Worm (Caenorhabditis elegans) whole organism, L3 larva: ENCODE data around the gene C06H5.8.

ENCODE experiments used
- R02D3.7 ChIP-seq: fragments of 150-350 bp; optimal IDR thresholded peaks from 2 replicates; lab custom pipeline; 2014; ENCODE audit warnings: missing biosample characterization, missing genetic modification characterization
- ZK546.5 ChIP-seq: sonication (generic microtip); optimal IDR thresholded peaks from 2 replicates; lab custom pipeline; 2017; ENCODE audit warnings: missing biosample characterization, missing genetic modification characterization
- aly-2 ChIP-seq: fragments of 150-350 bp; optimal IDR thresholded peaks from 2 replicates; lab custom pipeline; 2014; ENCODE audit warnings: missing biosample characterization, missing genetic modification characterization
- ama-1 ChIP-seq: fragments of 150-350 bp; optimal IDR thresholded peaks from 2 replicates; lab custom pipeline; 2018
- ceh-16 ChIP-seq: sonication (generic microtip); optimal IDR thresholded peaks from 2 replicates; lab custom pipeline; 2017; ENCODE audit warnings: missing biosample characterization, missing genetic modification characterization
- ceh-28 ChIP-seq: fragments of 150-350 bp; optimal IDR thresholded peaks from 2 replicates; lab custom pipeline; 2014; ENCODE audit warnings: missing biosample characterization, missing genetic modification reagents, missing genetic modification characterization
- ceh-82 ChIP-seq: fragments of 150-350 bp; optimal IDR thresholded peaks from 2 replicates; lab custom pipeline; 2014; ENCODE audit warnings: missing biosample characterization, missing genetic modification characterization
- daf-12 ChIP-seq: fragments of 150-350 bp; optimal IDR thresholded peaks from 2 replicates; lab custom pipeline; 2014; ENCODE audit warnings: missing biosample characterization, missing genetic modification reagents, missing genetic modification characterization
- egl-27 ChIP-seq: sonication (generic microtip); optimal IDR thresholded peaks from 4 replicates; lab custom pipeline; 2017; ENCODE audit warnings: missing biosample characterization, missing genetic modification reagents, missing genetic modification characterization
- elt-1 ChIP-seq: fragments of 150-350 bp; optimal IDR thresholded peaks from 2 replicates; lab custom pipeline; 2014; ENCODE audit warnings: missing biosample characterization, missing genetic modification characterization
- elt-2 ChIP-seq: sonication (generic microtip); optimal IDR thresholded peaks from 2 replicates; lab custom pipeline; 2016; ENCODE audit warnings: missing genetic modification reagents, mild to moderate bottlenecking, missing genetic modification characterization, missing compliant biosample characterization
- elt-3 ChIP-seq, 3 experiments: fragments of 150-350 bp in 1 of 3; sonication (generic microtip) in 2 of 3; optimal IDR thresholded peaks; 2 replicates in 2 of 3; 4 replicates in 1 of 3; lab custom pipeline; 2014 to 2017; ENCODE audit warnings: missing biosample characterization in 3 of 3, missing genetic modification characterization in 3 of 3
- eor-1 ChIP-seq, 2 experiments: fragments of 150-350 bp; optimal IDR thresholded peaks; 2 replicates each; lab custom pipeline; 2014 to 2018; ENCODE audit warnings: missing biosample characterization in 2 of 2, missing genetic modification characterization in 2 of 2
- fkh-2 ChIP-seq: fragments of 150-350 bp; optimal IDR thresholded peaks from 2 replicates; lab custom pipeline; 2014; ENCODE audit warnings: missing biosample characterization, missing genetic modification reagents, missing genetic modification characterization
- fos-1 ChIP-seq: fragments of 150-350 bp; optimal IDR thresholded peaks from 2 replicates; lab custom pipeline; 2014; ENCODE audit warnings: missing biosample characterization, missing genetic modification characterization
- hmg-11 ChIP-seq: sonication (generic microtip); optimal IDR thresholded peaks from 2 replicates; lab custom pipeline; 2016; ENCODE audit warnings: missing genetic modification characterization, missing compliant biosample characterization
- jun-1 ChIP-seq: fragments of 150-350 bp; optimal IDR thresholded peaks from 2 replicates; lab custom pipeline; 2014; ENCODE audit warnings: missing biosample characterization, missing genetic modification reagents, missing genetic modification characterization
- lin-15B ChIP-seq: fragments of 150-350 bp; optimal IDR thresholded peaks from 2 replicates; lab custom pipeline; 2014; ENCODE audit warnings: missing biosample characterization, missing genetic modification characterization
- lsy-12 ChIP-seq: sonication (generic microtip); optimal IDR thresholded peaks from 2 replicates; lab custom pipeline; 2016; ENCODE audit warnings: mild to moderate bottlenecking, missing genetic modification characterization, missing compliant biosample characterization
- mdl-1 ChIP-seq: fragments of 150-350 bp; optimal IDR thresholded peaks from 2 replicates; lab custom pipeline; 2014; ENCODE audit warnings: missing biosample characterization, missing genetic modification characterization
- mml-1 ChIP-seq: fragments of 150-350 bp; sonication (generic microtip); optimal IDR thresholded peaks from 3 replicates; lab custom pipeline; 2014; ENCODE audit warnings: missing biosample characterization, missing genetic modification characterization
- nhr-12 ChIP-seq: fragments of 150-350 bp; optimal IDR thresholded peaks from 2 replicates; lab custom pipeline; 2014; ENCODE audit warnings: missing biosample characterization, missing genetic modification characterization
- nhr-237 ChIP-seq: fragments of 150-350 bp; optimal IDR thresholded peaks from 2 replicates; lab custom pipeline; 2014; ENCODE audit warnings: missing biosample characterization, missing genetic modification characterization
- nhr-25 ChIP-seq: sonication (generic microtip); optimal IDR thresholded peaks from 2 replicates; lab custom pipeline; 2017; ENCODE audit warnings: missing biosample characterization, missing genetic modification characterization
- nhr-43 ChIP-seq: sonication (generic microtip); optimal IDR thresholded peaks from 2 replicates; lab custom pipeline; 2016; ENCODE audit warnings: mild to moderate bottlenecking, missing genetic modification characterization, missing compliant biosample characterization; ENCODE audit not compliant: poor library complexity, severe bottlenecking
- nhr-67 ChIP-seq: fragments of 150-350 bp; optimal IDR thresholded peaks from 2 replicates; lab custom pipeline; 2014; ENCODE audit warnings: missing biosample characterization, missing genetic modification characterization
- nhr-76 ChIP-seq: fragments of 150-350 bp; sonication (generic microtip); optimal IDR thresholded peaks from 5 replicates; lab custom pipeline; 2014; ENCODE audit warnings: missing biosample characterization, missing genetic modification characterization
- nhr-77 ChIP-seq: fragments of 150-350 bp; optimal IDR thresholded peaks from 2 replicates; lab custom pipeline; 2014; ENCODE audit warnings: missing biosample characterization, missing genetic modification characterization
- pha-4 ChIP-seq: fragments of 150-350 bp; optimal IDR thresholded peaks from 2 replicates; lab custom pipeline; 2014; ENCODE audit warnings: missing biosample characterization, missing genetic modification reagents, missing genetic modification characterization
- pqm-1 ChIP-seq: fragments of 150-350 bp; optimal IDR thresholded peaks from 2 replicates; lab custom pipeline; 2017; ENCODE audit warnings: missing biosample characterization, missing genetic modification characterization, inconsistent platforms
- sea-2 ChIP-seq: fragments of 150-350 bp; sonication (generic microtip); optimal IDR thresholded peaks from 4 replicates; lab custom pipeline; 2014; ENCODE audit warnings: missing biosample characterization, missing genetic modification reagents, missing genetic modification characterization
- tbx-2 ChIP-seq: sonication (generic microtip); optimal IDR thresholded peaks from 2 replicates; lab custom pipeline; 2016; ENCODE audit warnings: mild to moderate bottlenecking, missing genetic modification characterization, missing compliant biosample characterization
- unc-62 ChIP-seq: fragments of 150-350 bp; sonication (generic microtip); optimal IDR thresholded peaks from 4 replicates; lab custom pipeline; 2014; ENCODE audit warnings: missing biosample characterization, missing genetic modification reagents, missing genetic modification characterization
- zag-1 ChIP-seq: fragments of 150-350 bp; optimal IDR thresholded peaks from 2 replicates; lab custom pipeline; 2014; ENCODE audit warnings: missing biosample characterization, missing genetic modification characterization
- ztf-4 ChIP-seq: fragments of 150-350 bp; optimal IDR thresholded peaks from 2 replicates; lab custom pipeline; 2014; ENCODE audit warnings: missing biosample characterization, missing genetic modification characterization

Gene C06H5.8

ce11 chrV:17943877-17944472 is 25.1 kb downstream of the C06H5.8 start:
- TF ChIP-seq nhr-76 (tag; lab: Kevin White, UChicago) (no peak), lin-15B (tag; lab: Kevin White, UChicago) (no peak), nhr-12 (tag; lab: Kevin White, UChicago) (no peak), fos-1 (no peak), hmg-11 (tag; lab: Kevin White, UChicago) (no peak), zag-1 (tag; lab: Kevin White, UChicago) (no peak)
- TF ChIP-seq, all 47 proteins: peak for 0

ce11 chrV:17944849-17945452 is 26.1 kb downstream of the C06H5.8 start:
- TF ChIP-seq fkh-2 (tag; lab: Kevin White, UChicago) (no peak), mdl-1 (tag; lab: Kevin White, UChicago) (no peak), nhr-43 (tag; lab: Kevin White, UChicago) (no peak), pha-4 (tag; lab: Kevin White, UChicago) (no peak), egl-27 (no peak), nhr-12 (tag; lab: Kevin White, UChicago) (no peak), R02D3.7 (tag; lab: Kevin White, UChicago) (no peak), daf-12 (tag; lab: Kevin White, UChicago) (no peak), ama-1 (lab: Kevin White, UChicago) (no peak), lin-15B (tag; lab: Kevin White, UChicago) (no peak), ceh-16 (tag; lab: Kevin White, UChicago) (no peak), nhr-67 (no peak), unc-62 (no peak), ceh-82 (no peak), nhr-237 (tag; lab: Kevin White, UChicago) (no peak), pqm-1 (tag; lab: Kevin White, UChicago) (no peak), ZK546.5 (tag; lab: Kevin White, UChicago) (no peak), lsy-12 (tag; lab: Kevin White, UChicago) (no peak), elt-3 (tag; optimal IDR thresholded peaks at IDR 0.05; lab: Kevin White, UChicago) (no peak)
- TF ChIP-seq, all 47 proteins: peak for 0

ce11 chrV:17945460-17945859 is 26.6 kb downstream of the C06H5.8 start:
- TF ChIP-seq elt-1: no peak
- no peak for TF ChIP-seq mml-1 (tag; lab: Kevin White, UChicago)
- TF ChIP-seq nhr-76 (tag; lab: Kevin White, UChicago): no peak
- no peak for TF ChIP-seq tbx-2
- no peak for TF ChIP-seq ztf-4 (tag; lab: Kevin White, UChicago)
- no peak for TF ChIP-seq nhr-43 (tag; lab: Kevin White, UChicago)
- no peak for TF ChIP-seq jun-1 (tag; lab: Kevin White, UChicago)
- no peak for TF ChIP-seq fos-1
- TF ChIP-seq zag-1 (tag; lab: Kevin White, UChicago): no peak
- TF ChIP-seq aly-2 (tag; lab: Kevin White, UChicago): no peak
- TF ChIP-seq ceh-28 (tag; lab: Kevin White, UChicago): no peak
- no peak for TF ChIP-seq elt-2 (tag; lab: Kevin White, UChicago)
- no peak for TF ChIP-seq daf-12 (tag; lab: Kevin White, UChicago)
- no peak for TF ChIP-seq nhr-25 (tag; lab: Kevin White, UChicago)
- TF ChIP-seq eor-1 (tag; optimal IDR thresholded peaks at IDR 0.05; lab: Kevin White, UChicago): no peak
- TF ChIP-seq nhr-67: no peak
- TF ChIP-seq ZK546.5 (tag; lab: Kevin White, UChicago): no peak
- no peak for TF ChIP-seq hmg-11 (tag; lab: Kevin White, UChicago)
- no peak for TF ChIP-seq sea-2 (GFP tag; lab: Kevin White, UChicago)

ce11 chrV:17947266-17947665 is 28.4 kb downstream of the C06H5.8 start:
- TF ChIP-seq nhr-77 (tag; lab: Kevin White, UChicago) (no peak), ama-1 (lab: Kevin White, UChicago) (no peak), lin-15B (tag; lab: Kevin White, UChicago) (no peak), mdl-1 (tag; lab: Kevin White, UChicago) (no peak)
